Fruit fly (Drosophila melanogaster): ENCODE results near the gene CG9967.

CG9967 gene

DNA sequence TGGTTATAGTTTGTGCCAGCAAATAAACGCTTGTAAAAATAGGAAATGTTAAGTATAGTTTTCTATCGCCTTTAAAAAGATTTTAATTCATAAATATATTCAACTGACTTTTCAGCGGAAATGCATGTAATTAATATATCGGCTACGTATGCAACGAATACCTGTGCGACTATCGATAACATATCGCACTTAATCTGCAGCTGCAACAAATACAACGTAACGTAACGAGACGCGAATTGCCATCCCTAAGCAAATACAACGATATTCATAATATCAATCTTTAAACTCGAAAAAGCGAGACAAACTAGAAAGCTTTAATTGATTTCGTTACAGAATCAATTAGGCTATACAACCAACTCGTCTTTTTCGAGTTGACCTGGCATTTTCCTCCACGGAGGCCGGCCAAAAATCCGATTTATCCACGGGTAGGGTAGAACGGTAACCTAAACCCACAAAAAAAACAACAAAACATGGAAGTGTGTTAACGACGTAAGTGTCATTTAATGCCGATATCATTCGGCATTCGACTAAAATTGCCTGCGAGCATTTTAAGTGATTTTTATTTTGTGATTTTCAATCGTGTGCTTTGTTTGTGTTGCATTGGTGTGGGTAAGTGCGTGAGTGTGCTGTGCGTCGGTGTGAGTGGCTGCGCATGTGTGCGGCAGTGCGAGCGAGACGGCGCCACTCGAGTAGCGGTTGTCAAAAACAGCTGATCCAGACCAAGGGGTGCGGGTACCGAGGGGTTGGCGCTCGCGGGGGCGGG lies 18.7 kb upstream of the CG9967 start, which contains the start of gene Atxn7 (continued):
- peak; percentile 24 for TF ChIP-seq bab2 (GFP tag; optimal IDR thresholded peaks at IDR 0.05)
- peak; percentile 43 for TF ChIP-seq tap (tag; optimal IDR thresholded peaks at IDR 0.05)
- TF ChIP-seq CG6813 (GFP tag; optimal IDR thresholded peaks at IDR 0.05) = peak; percentile 38
- TF ChIP-seq CG16863 (GFP tag; optimal IDR thresholded peaks at IDR 0.05) = peak; percentile 31
- peak; percentile 57 for TF ChIP-seq CG2202 (tag; optimal IDR thresholded peaks at IDR 0.05)
- TF ChIP-seq CG1647 (GFP tag; optimal IDR thresholded peaks at IDR 0.05) = peak; percentile 32
- peak; percentile 53; the same call in 1 of the 2 replicates for TF ChIP-seq seq (GFP tag; IDR thresholded peaks at IDR 0.05)
- TF ChIP-seq CG10654 (GFP tag; optimal IDR thresholded peaks at IDR 0.05) = peak; percentile 15
- no peak for TF ChIP-seq luna (GFP tag; optimal IDR thresholded peaks at IDR 0.05)
- TF ChIP-seq CG4820 (GFP tag; optimal IDR thresholded peaks at IDR 0.05) = peak; percentile 46
- peak; percentile 95 for TF ChIP-seq ci (GFP tag; IDR thresholded peaks at IDR 0.05)
- TF ChIP-seq CG8765 (GFP tag; IDR thresholded peaks at IDR 0.05) = no peak
- TF ChIP-seq CG3407 (GFP tag; optimal IDR thresholded peaks at IDR 0.05) = peak; percentile 69
- peak; percentile 76 for TF ChIP-seq Asciz (GFP tag; optimal IDR thresholded peaks at IDR 0.05)
- no peak for TF ChIP-seq Lim3 (GFP tag; IDR thresholded peaks at IDR 0.05)
- no peak for TF ChIP-seq z (GFP tag; IDR thresholded peaks at IDR 0.05)
- TF ChIP-seq emc (GFP tag; optimal IDR thresholded peaks at IDR 0.05) = no peak
- peak; percentile 88 for TF ChIP-seq oc (tag; optimal IDR thresholded peaks at IDR 0.05)
- TF ChIP-seq sens (GFP tag) = peak; percentile 93
- no peak for TF ChIP-seq Mrtf (GFP tag; IDR thresholded peaks at IDR 0.05)
- TF ChIP-seq dm (GFP tag; optimal IDR thresholded peaks at IDR 0.05) = peak; percentile 69
- TF ChIP-seq CG6683 (GFP tag; optimal IDR thresholded peaks at IDR 0.05) = no peak
- peak; percentile 79 for TF ChIP-seq HLHmδ (GFP tag; optimal IDR thresholded peaks at IDR 0.05)
- TF ChIP-seq hb (GFP tag; IDR thresholded peaks at IDR 0.05; ENCODE audit: partially characterized antibody) = peak; percentile 87
- peak; percentile 77 for TF ChIP-seq da (GFP tag; optimal IDR thresholded peaks at IDR 0.05)
- TF ChIP-seq row (GFP tag; IDR thresholded peaks at IDR 0.05) = peak; percentile 62
- peak; percentile 85 for TF ChIP-seq wek (GFP tag; optimal IDR thresholded peaks at IDR 0.05)
- no peak for TF ChIP-seq CG3726 (GFP tag; IDR thresholded peaks at IDR 0.05)
- TF ChIP-seq eyg (GFP tag; optimal IDR thresholded peaks at IDR 0.05) = peak; percentile 61
- TF ChIP-seq CG18764 (GFP tag; optimal IDR thresholded peaks at IDR 0.05) = no peak
- TF ChIP-seq crp (GFP tag; optimal IDR thresholded peaks at IDR 0.05) = peak; percentile 74 to 99
- TF ChIP-seq Dp (GFP tag; optimal IDR thresholded peaks at IDR 0.05) = peak; percentile 29
- TF ChIP-seq CkIIα-i1 (GFP tag; IDR thresholded peaks at IDR 0.05) = no peak
- peak; percentile 40 for TF ChIP-seq Sox102F (GFP tag; optimal IDR thresholded peaks at IDR 0.05)
- peak; percentile 89 for TF ChIP-seq CG17912 (GFP tag; optimal IDR thresholded peaks at IDR 0.05)
- no peak for TF ChIP-seq Chrac-16 (GFP tag; optimal IDR thresholded peaks at IDR 0.05)
- peak; percentile 42 for TF ChIP-seq crc (GFP tag; optimal IDR thresholded peaks at IDR 0.05)
- TF ChIP-seq CG9797 (GFP tag; optimal IDR thresholded peaks at IDR 0.05) = peak; percentile 18
- peak; percentile 65 for TF ChIP-seq CG12104 (GFP tag; optimal IDR thresholded peaks at IDR 0.05)
- peak; percentile 55 for TF ChIP-seq gem (tag; optimal IDR thresholded peaks at IDR 0.05)
- TF ChIP-seq CG4707 (GFP tag; optimal IDR thresholded peaks at IDR 0.05) = peak; percentile 75
- TF ChIP-seq B-H1 (GFP tag; IDR thresholded peaks at IDR 0.05) = no peak
- peak; percentile 26 for TF ChIP-seq zfh2 (GFP tag; optimal IDR thresholded peaks at IDR 0.05)
- peak; percentile 74 for TF ChIP-seq Hsf (GFP tag; optimal IDR thresholded peaks at IDR 0.05)
- TF ChIP-seq pzg (GFP tag; optimal IDR thresholded peaks at IDR 0.05) = peak; percentile 64
- TF ChIP-seq abd-A (tag; optimal IDR thresholded peaks at IDR 0.05) = peak; percentile 24
- no peak for TF ChIP-seq Hand (GFP tag; optimal IDR thresholded peaks at IDR 0.05)
- peak; percentile 74 for TF ChIP-seq Hmr (GFP tag; optimal IDR thresholded peaks at IDR 0.05)
- no peak for TF ChIP-seq ro (GFP tag; IDR thresholded peaks at IDR 0.05)
